Worm (Caenorhabditis elegans) whole organism, L4 larva: Measurements from ENCODE around the gene sru-30.

Experiments used
- F10B5.3 ChIP-seq: sonication (generic microtip); optimal IDR thresholded peaks from 2 replicates; lab custom pipeline; 2016; ENCODE audit warnings: mild to moderate bottlenecking, missing genetic modification characterization, missing compliant biosample characterization
- F44E2.7 ChIP-seq: fragments of 200-800 bp; sonication (Bioruptor generic); IDR thresholded peaks from 2 replicates; pipeline ENCODE4 v2.1.2; 2022; ENCODE audit warnings: missing genetic modification characterization, missing compliant biosample characterization
- F49E8.2 ChIP-seq: sonication (generic microtip); optimal IDR thresholded peaks from 2 replicates; lab custom pipeline; 2016; ENCODE audit warnings: missing compliant biosample characterization, mild to moderate bottlenecking, missing genetic modification characterization, borderline replicate concordance
- Y48G9A.11 ChIP-seq: fragments of 200-800 bp; sonication (Bioruptor generic); IDR thresholded peaks from 2 replicates; pipeline ENCODE4 v1.3.6; 2022; ENCODE audit warnings: missing genetic modification reagents, missing genetic modification characterization, missing compliant biosample characterization
- aha-1 ChIP-seq: fragments of 150-350 bp; peaks from one replicate; lab custom pipeline; 2014; ENCODE audit warnings: missing biosample characterization, missing genetic modification characterization
- arid-1 ChIP-seq: fragments of 200-800 bp; sonication (Bioruptor generic); conservative IDR thresholded peaks from 2 replicates; pipeline ENCODE4 v1.3.6; 2022; ENCODE audit warnings: missing genetic modification reagents, missing genetic modification characterization, missing compliant biosample characterization
- ceh-20 ChIP-seq: fragments of 200-800 bp; sonication (Bioruptor generic); IDR thresholded peaks from 2 replicates; pipeline ENCODE4 v1.3.6; 2022; ENCODE audit warnings: missing genetic modification reagents, missing genetic modification characterization, missing compliant biosample characterization
- ceh-28 ChIP-seq: fragments of 150-350 bp; optimal IDR thresholded peaks from 2 replicates; lab custom pipeline; 2014; ENCODE audit warnings: missing biosample characterization, missing genetic modification reagents, missing genetic modification characterization
- ceh-62 ChIP-seq: sonication (generic microtip); optimal IDR thresholded peaks from 2 replicates; lab custom pipeline; 2017; ENCODE audit warnings: missing biosample characterization, missing genetic modification characterization
- ces-1 ChIP-seq: fragments of 150-350 bp; sonication (generic microtip); optimal IDR thresholded peaks from 4 replicates; lab custom pipeline; 2014; ENCODE audit warnings: missing biosample characterization, missing genetic modification reagents, missing genetic modification characterization
- ctbp-1 ChIP-seq: fragments of 200-800 bp; sonication (Bioruptor generic); IDR thresholded peaks from 2 replicates; pipeline ENCODE4 v1.3.6; 2022; ENCODE audit warnings: missing genetic modification reagents, missing genetic modification characterization, missing compliant biosample characterization
- dmd-6 ChIP-seq: fragments of 200-800 bp; sonication (Bioruptor generic); IDR thresholded peaks from 2 replicates; pipeline ENCODE4 v1.3.6; 2022; ENCODE audit warnings: missing genetic modification reagents, missing genetic modification characterization, missing compliant biosample characterization
- egl-27 ChIP-seq: sonication (generic microtip); optimal IDR thresholded peaks from 3 replicates; lab custom pipeline; 2017; ENCODE audit warnings: missing biosample characterization, missing genetic modification reagents, missing genetic modification characterization
- fkh-10 ChIP-seq: fragments of 150-350 bp; optimal IDR thresholded peaks from 2 replicates; lab custom pipeline; 2014; ENCODE audit warnings: missing biosample characterization, missing genetic modification reagents, missing genetic modification characterization
- hif-1 ChIP-seq, 2 experiments: sonication (generic microtip); optimal IDR thresholded peaks; 2 replicates each; lab custom pipeline; 2016 to 2017; ENCODE audit warnings: missing compliant biosample characterization in 2 of 2, missing genetic modification characterization in 2 of 2, missing genetic modification reagents in 2 of 2, missing genotype in 2 of 2, mild to moderate bottlenecking in 1 of 2
- hlh-11 ChIP-seq: fragments of 200-800 bp; sonication (Bioruptor generic); optimal IDR thresholded peaks from 2 replicates; lab custom pipeline; 2018; ENCODE audit warnings: mild to moderate bottlenecking, missing genetic modification characterization, missing compliant biosample characterization
- lim-7 ChIP-seq: fragments of 200-800 bp; sonication (Bioruptor generic); IDR thresholded peaks from 2 replicates; pipeline ENCODE4 v1.3.6; 2022; ENCODE audit warnings: missing genetic modification characterization, missing compliant biosample characterization
- lin-13 ChIP-seq: fragments of 150-350 bp; optimal IDR thresholded peaks from 2 replicates; lab custom pipeline; 2014; ENCODE audit warnings: missing biosample characterization, missing genetic modification reagents, missing genetic modification characterization
- lin-38 ChIP-seq: fragments of 200-800 bp; sonication (Bioruptor generic); IDR thresholded peaks from 2 replicates; pipeline ENCODE4 v1.3.6; 2022; ENCODE audit warnings: missing genetic modification reagents, missing genetic modification characterization, missing compliant biosample characterization
- lin-39 ChIP-seq: fragments of 150-350 bp; optimal IDR thresholded peaks from 2 replicates; lab custom pipeline; 2014; ENCODE audit warnings: missing biosample characterization, missing genetic modification reagents, missing genetic modification characterization
- lsy-2 ChIP-seq, 2 experiments: fragments of 150-350 bp in 1 of 2; sonication (generic microtip) in 1 of 2; optimal IDR thresholded peaks; 2 replicates each; lab custom pipeline; 2014 to 2017; ENCODE audit warnings: missing biosample characterization in 2 of 2, missing genetic modification characterization in 2 of 2
- madf-9 ChIP-seq: fragments of 200-800 bp; sonication (Bioruptor generic); conservative IDR thresholded peaks from 2 replicates; pipeline ENCODE4 v1.3.6; 2022; ENCODE audit warnings: missing genetic modification reagents, missing genetic modification characterization, missing compliant biosample characterization
- mxl-3 ChIP-seq: fragments of 200-800 bp; sonication (Bioruptor generic); optimal IDR thresholded peaks from 2 replicates; lab custom pipeline; 2018; ENCODE audit warnings: mild to moderate bottlenecking, missing genetic modification characterization, missing compliant biosample characterization
- nhr-102 ChIP-seq: sonication (generic microtip); optimal IDR thresholded peaks from 2 replicates; lab custom pipeline; 2016; ENCODE audit warnings: mild to moderate bottlenecking, missing genetic modification characterization, moderate library complexity, missing compliant biosample characterization
- nhr-237 ChIP-seq: sonication (generic microtip); optimal IDR thresholded peaks from 2 replicates; lab custom pipeline; 2017; ENCODE audit warnings: missing biosample characterization, missing genetic modification characterization
- nhr-25 ChIP-seq: sonication (generic microtip); optimal IDR thresholded peaks from 2 replicates; lab custom pipeline; 2017; ENCODE audit warnings: missing genetic modification characterization, mild to moderate bottlenecking, missing compliant biosample characterization, antibody characterized with exemption, moderate library complexity, borderline replicate concordance; ENCODE audit not compliant: insufficient read depth
- set-16 ChIP-seq: fragments of 200-800 bp; sonication (Bioruptor generic); IDR thresholded peaks from 2 replicates; pipeline ENCODE4 v1.3.6; 2022; ENCODE audit warnings: missing genetic modification reagents, missing genetic modification characterization, missing compliant biosample characterization
- spr-1 ChIP-seq: sonication (generic microtip); optimal IDR thresholded peaks from 2 replicates; lab custom pipeline; 2016; ENCODE audit warnings: mild to moderate bottlenecking, missing genetic modification characterization, missing compliant biosample characterization
- tag-97 ChIP-seq: fragments of 200-800 bp; sonication (Bioruptor generic); IDR thresholded peaks from 2 replicates; pipeline ENCODE4 v1.3.6; 2022; ENCODE audit warnings: missing genetic modification characterization, missing compliant biosample characterization
- unc-62 ChIP-seq, 3 experiments: fragments of 150-350 bp in 1 of 3; sonication (generic microtip); optimal IDR thresholded peaks in 2 of 3; peaks in 1 of 3; 1 replicate in 1 of 3; 2 replicates in 2 of 3; lab custom pipeline; 2014 to 2017; ENCODE audit warnings: missing biosample characterization in 3 of 3, missing genetic modification characterization in 3 of 3, missing genetic modification reagents in 3 of 3, missing genotype in 1 of 3
- zfp-2 ChIP-seq: sonication (generic microtip); optimal IDR thresholded peaks from 2 replicates; lab custom pipeline; 2016; ENCODE audit warnings: mild to moderate bottlenecking, missing genetic modification characterization, missing compliant biosample characterization
- zip-11 ChIP-seq: fragments of 200-800 bp; sonication (Bioruptor generic); IDR thresholded peaks from 2 replicates; pipeline ENCODE4 v1.3.6; 2022; ENCODE audit warnings: missing genetic modification characterization, missing compliant biosample characterization

sru-30 gene

DNA sequence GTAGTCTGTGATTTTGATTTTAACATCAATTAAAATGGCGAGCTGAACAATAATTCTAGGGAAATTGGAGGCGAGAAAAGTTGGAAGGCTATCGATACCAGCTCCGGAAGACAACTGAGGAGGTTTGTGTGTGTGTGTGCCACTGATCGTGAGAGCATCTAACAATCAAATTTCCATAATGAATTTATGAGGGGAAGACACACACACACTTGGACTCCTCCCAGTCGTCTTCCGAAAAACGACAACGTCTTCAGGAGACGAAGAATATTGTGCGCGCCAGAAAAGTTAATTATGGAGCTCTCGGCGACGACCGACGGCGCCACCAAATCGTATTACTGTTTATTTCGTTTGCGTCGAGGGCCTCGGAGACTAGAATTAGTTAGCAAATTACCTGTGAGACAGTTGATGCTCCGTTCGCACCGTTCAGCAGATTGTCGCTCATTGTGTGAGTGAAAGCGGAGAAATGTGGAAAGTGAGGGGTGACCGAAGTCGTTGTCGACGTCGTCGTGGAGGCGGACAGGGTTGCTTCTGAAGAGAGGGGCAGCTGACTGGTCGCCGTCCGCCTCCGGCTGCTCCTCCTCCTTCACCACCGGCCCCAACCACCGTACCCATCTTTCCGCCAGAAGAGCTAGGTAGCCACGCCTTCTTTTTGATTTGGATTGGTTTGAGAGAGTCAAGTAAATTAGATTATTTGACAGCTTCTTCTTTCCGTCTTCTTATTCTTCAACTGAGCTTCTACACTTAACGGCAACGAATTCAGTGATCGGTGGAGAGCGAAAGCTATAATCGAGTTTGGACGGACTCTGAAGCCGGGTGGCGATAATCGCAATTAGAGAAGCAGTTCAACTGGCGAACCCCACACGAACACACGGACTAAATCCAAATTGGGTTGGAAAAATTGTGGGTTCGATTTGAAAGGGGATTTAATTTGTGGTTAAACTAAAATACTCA is 44.5 kb upstream of the sru-30 start, which contains the start of gene unc-42:
unc-42 (minus strand) TSS at position 564 of the 951 bp plus-strand sequence.
- TF ChIP-seq unc-62 (GFP tag; optimal IDR thresholded peaks at IDR 0.05 in 1 of 2; lab: Kevin White, UChicago) = peak in 1 of 2 experiments; percentile 4
- no peak for TF ChIP-seq unc-62 (tag; optimal IDR thresholded peaks at IDR 0.05; lab: Kevin White, UChicago)
- TF ChIP-seq tag-97 (GFP tag; lab: Robert Waterston, UW) = no peak
- TF ChIP-seq ceh-20 (GFP tag; lab: Robert Waterston, UW) = no peak
- peak; percentile 70 for TF ChIP-seq ctbp-1
- peak in 1 of 2 experiments; percentile 40 for TF ChIP-seq lsy-2 (tag; optimal IDR thresholded peaks at IDR 0.05; lab: Kevin White, UChicago)
- TF ChIP-seq fkh-10 = peak; percentile 73
- TF ChIP-seq ces-1 (GFP tag; lab: Kevin White, UChicago) = peak; percentile 100
- TF ChIP-seq F44E2.7 (GFP tag; lab: Robert Waterston, UW) = no peak
- TF ChIP-seq nhr-237 (tag; lab: Kevin White, UChicago) = no peak
- no peak for TF ChIP-seq lin-13 (GFP tag; lab: Kevin White, UChicago)
- peak; percentile 2 for TF ChIP-seq aha-1 (tag; lab: Kevin White, UChicago)
- no peak for TF ChIP-seq arid-1 (GFP tag; lab: Robert Waterston, UW)
- no peak for TF ChIP-seq F10B5.3 (tag; lab: Kevin White, UChicago)
- no peak for TF ChIP-seq dmd-6
- TF ChIP-seq nhr-25 (tag; lab: Kevin White, UChicago) = no peak
- peak; percentile 93 for TF ChIP-seq set-16 (GFP tag; lab: Robert Waterston, UW)

ce11 chrV:9771311-9771710 is 42.3 kb upstream of the sru-30 start:
- no peak for TF ChIP-seq F44E2.7 (GFP tag; lab: Robert Waterston, UW)
- TF ChIP-seq zip-11 = no peak
- TF ChIP-seq egl-27 (tag; lab: Kevin White, UChicago) = no peak
- no peak for TF ChIP-seq hlh-11 (tag; lab: Kevin White, UChicago)
- no peak for TF ChIP-seq nhr-102 (tag; lab: Kevin White, UChicago)
- TF ChIP-seq, all 104 proteins: peak for 0

DNA sequence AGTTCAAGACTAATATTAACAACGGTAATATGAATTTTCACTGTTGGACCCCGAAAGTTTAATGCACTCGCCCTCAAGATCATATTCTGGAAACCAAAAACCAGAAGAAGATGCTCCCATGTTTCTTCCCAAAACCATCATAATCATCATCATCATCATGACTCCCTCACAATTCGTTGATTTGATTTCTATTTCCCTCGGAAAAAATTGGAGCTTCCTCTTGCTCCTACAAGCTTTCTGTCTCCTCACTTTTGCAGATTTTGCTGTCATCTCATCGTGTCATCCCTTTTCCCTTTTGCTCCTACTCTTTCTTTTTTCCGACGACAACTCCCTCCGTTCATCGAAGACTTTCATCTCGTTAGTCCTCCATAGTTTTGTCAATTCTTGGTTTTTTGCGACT is 41.7 kb upstream of the sru-30 start, which contains the start of gene F46B6.2:
F46B6.2 (plus strand) TSS at position 316 of the 400 bp plus-strand sequence.
- 0 out of 2 replicates have a peak, but pooled peaks have one; percentile 40 for TF ChIP-seq ctbp-1
- no peak for TF ChIP-seq madf-9 (GFP tag; lab: Robert Waterston, UW)
- TF ChIP-seq ceh-28 (tag; lab: Kevin White, UChicago) = no peak
- TF ChIP-seq ceh-62 (tag; lab: Kevin White, UChicago) = no peak
- no peak for TF ChIP-seq unc-62 (GFP tag; optimal IDR thresholded peaks at IDR 0.05 in 1 of 2; lab: Kevin White, UChicago)
- no peak for TF ChIP-seq unc-62 (tag; optimal IDR thresholded peaks at IDR 0.05; lab: Kevin White, UChicago)
- TF ChIP-seq lim-7 (GFP tag; lab: Robert Waterston, UW) = no peak

ce11 chrV:9775734-9776133 is 37.9 kb upstream of the sru-30 start, which contains the start of gene F46B6.12:
Gene F46B6.12 (minus strand): TSS chrV:9775834.
- TF ChIP-seq zfp-2 (tag; lab: Kevin White, UChicago) (no peak), hif-1 (tag; optimal IDR thresholded peaks at IDR 0.05; lab: Kevin White, UChicago) (no peak), mxl-3 (GFP tag; lab: Kevin White, UChicago) (no peak), unc-62 (GFP tag; optimal IDR thresholded peaks at IDR 0.05 in 1 of 2; lab: Kevin White, UChicago) (peak in 1 of 2 experiments; percentile 38), unc-62 (tag; optimal IDR thresholded peaks at IDR 0.05; lab: Kevin White, UChicago) (no peak), F44E2.7 (GFP tag; lab: Robert Waterston, UW) (no peak), lin-38 (GFP tag; lab: Robert Waterston, UW) (no peak)
- TF ChIP-seq, all 104 proteins: peak for 1

ce11 chrV:9777645-9778044 is 36.0 kb upstream of the sru-30 start, which contains the start of gene smg-4:
Gene smg-4 (minus strand): TSS chrV:9777745.
- TF ChIP-seq madf-9 (GFP tag; lab: Robert Waterston, UW) = no peak
- TF ChIP-seq spr-1 = no peak
- TF ChIP-seq lin-39 (tag; lab: Kevin White, UChicago) = no peak
- no peak for TF ChIP-seq hlh-11 (tag; lab: Kevin White, UChicago)
- no peak for TF ChIP-seq F49E8.2 (tag; lab: Kevin White, UChicago)
- TF ChIP-seq Y48G9A.11 (GFP tag; lab: Robert Waterston, UW) = no peak
